Worm (Caenorhabditis elegans): ENCODE results near the gene nhr-47.

ce11 chrV:5548497-5548896, 43.4 kb downstream of the nhr-47 start:
- TF ChIP-seq nhr-11 (tag; optimal IDR thresholded peaks at IDR 0.05) (no peak), C08G9.2 (tag; optimal IDR thresholded peaks at IDR 0.05) (no peak), dve-1 (tag; optimal IDR thresholded peaks at IDR 0.05) (no peak), ceh-2 (tag; optimal IDR thresholded peaks at IDR 0.05) (no peak), tbx-2 (tag; optimal IDR thresholded peaks at IDR 0.05) (no peak), unc-55 (GFP tag; optimal IDR thresholded peaks at IDR 0.05) (no peak)
